Worm (Caenorhabditis elegans) whole organism, L4 larva: Measurements from ENCODE around the gene R09E10.13.

Source experiments
- D1046.2 ChIP-seq: fragments of 200-800 bp; sonication (Bioruptor generic); IDR thresholded peaks from 2 replicates; pipeline ENCODE4 v1.3.6; 2022; ENCODE audit warnings: missing genetic modification characterization, missing compliant biosample characterization
- F44E2.7 ChIP-seq: fragments of 200-800 bp; sonication (Bioruptor generic); IDR thresholded peaks from 2 replicates; pipeline ENCODE4 v2.1.2; 2022; ENCODE audit warnings: missing genetic modification characterization, missing compliant biosample characterization
- T20F7.1 ChIP-seq: fragments of 200-800 bp; sonication (Bioruptor generic); optimal IDR thresholded peaks from 2 replicates; lab custom pipeline; 2018; ENCODE audit warnings: mild to moderate bottlenecking, missing genetic modification characterization, missing compliant biosample characterization
- aha-1 ChIP-seq: fragments of 150-350 bp; peaks from one replicate; lab custom pipeline; 2014; ENCODE audit warnings: missing biosample characterization, missing genetic modification characterization
- attf-4 ChIP-seq: sonication (generic microtip); optimal IDR thresholded peaks from 3 replicates; lab custom pipeline; 2017; ENCODE audit warnings: missing biosample characterization, missing genetic modification characterization
- ceh-20 ChIP-seq: fragments of 200-800 bp; sonication (Bioruptor generic); IDR thresholded peaks from 2 replicates; pipeline ENCODE4 v1.3.6; 2022; ENCODE audit warnings: missing genetic modification reagents, missing genetic modification characterization, missing compliant biosample characterization
- cey-2 ChIP-seq: sonication (generic microtip); optimal IDR thresholded peaks from 3 replicates; lab custom pipeline; 2017; ENCODE audit warnings: missing genetic modification characterization, mild to moderate bottlenecking, missing compliant biosample characterization, antibody characterized with exemption, borderline replicate concordance; ENCODE audit not compliant: insufficient read depth
- daf-12 ChIP-seq: fragments of 150-350 bp; optimal IDR thresholded peaks from 2 replicates; lab custom pipeline; 2014; ENCODE audit warnings: missing biosample characterization, missing genetic modification reagents, missing genetic modification characterization
- daf-16 ChIP-seq, 3 experiments: sonication (generic microtip); optimal IDR thresholded peaks; 2 replicates each; lab custom pipeline; 2016 to 2017; ENCODE audit warnings: missing genetic modification characterization in 3 of 3, missing genetic modification reagents in 3 of 3, mild to moderate bottlenecking in 2 of 3, missing compliant biosample characterization in 2 of 3, missing biosample characterization in 1 of 3, moderate library complexity in 1 of 3
- daf-8 ChIP-seq: fragments of 200-800 bp; sonication (Bioruptor generic); IDR thresholded peaks from 2 replicates; pipeline ENCODE4 v1.3.6; 2022; ENCODE audit warnings: missing genetic modification characterization, missing compliant biosample characterization
- dmd-8 ChIP-seq: fragments of 200-800 bp; sonication (Bioruptor generic); IDR thresholded peaks from 2 replicates; pipeline ENCODE4 v1.3.6; 2022; ENCODE audit warnings: missing genetic modification characterization, missing compliant biosample characterization
- dpl-1 ChIP-seq: fragments of 150-350 bp; optimal IDR thresholded peaks from 2 replicates; lab custom pipeline; 2014; ENCODE audit warnings: missing biosample characterization, missing genetic modification reagents, missing genetic modification characterization
- duxl-1 ChIP-seq: sonication (generic microtip); optimal IDR thresholded peaks from 2 replicates; lab custom pipeline; 2016; ENCODE audit warnings: mild to moderate bottlenecking, missing genetic modification characterization, moderate library complexity, missing compliant biosample characterization; ENCODE audit not compliant: poor library complexity
- dve-1 ChIP-seq: sonication (generic microtip); optimal IDR thresholded peaks from 2 replicates; lab custom pipeline; 2017; ENCODE audit warnings: antibody characterized with exemption, mild to moderate bottlenecking, missing genetic modification characterization, missing compliant biosample characterization; ENCODE audit not compliant: insufficient read depth
- egl-27 ChIP-seq: sonication (generic microtip); optimal IDR thresholded peaks from 3 replicates; lab custom pipeline; 2017; ENCODE audit warnings: missing biosample characterization, missing genetic modification reagents, missing genetic modification characterization
- fos-1 ChIP-seq: fragments of 150-350 bp; optimal IDR thresholded peaks from 2 replicates; lab custom pipeline; 2014; ENCODE audit warnings: missing biosample characterization, missing genetic modification characterization
- hif-1 ChIP-seq, 2 experiments: sonication (generic microtip); optimal IDR thresholded peaks; 2 replicates each; lab custom pipeline; 2016 to 2017; ENCODE audit warnings: missing compliant biosample characterization in 2 of 2, missing genetic modification characterization in 2 of 2, missing genetic modification reagents in 2 of 2, missing genotype in 2 of 2, mild to moderate bottlenecking in 1 of 2
- hlh-11 ChIP-seq: fragments of 200-800 bp; sonication (Bioruptor generic); optimal IDR thresholded peaks from 2 replicates; lab custom pipeline; 2018; ENCODE audit warnings: mild to moderate bottlenecking, missing genetic modification characterization, missing compliant biosample characterization
- hmg-1.1 ChIP-seq: fragments of 200-800 bp; sonication (Bioruptor generic); IDR thresholded peaks from 2 replicates; pipeline ENCODE4 v1.3.6; 2022; ENCODE audit warnings: missing genetic modification reagents, missing genetic modification characterization, missing compliant biosample characterization
- lin-1 ChIP-seq: fragments of 200-800 bp; sonication (Bioruptor generic); IDR thresholded peaks from 2 replicates; pipeline ENCODE4 v1.3.6; 2022; ENCODE audit warnings: missing genetic modification reagents, missing genetic modification characterization, missing compliant biosample characterization
- lin-15B ChIP-seq: fragments of 150-350 bp; sonication (generic microtip); optimal IDR thresholded peaks from 3 replicates; lab custom pipeline; 2014; ENCODE audit warnings: missing biosample characterization, missing genetic modification characterization
- lin-38 ChIP-seq: fragments of 200-800 bp; sonication (Bioruptor generic); IDR thresholded peaks from 2 replicates; pipeline ENCODE4 v1.3.6; 2022; ENCODE audit warnings: missing genetic modification reagents, missing genetic modification characterization, missing compliant biosample characterization
- lsy-2 ChIP-seq, 2 experiments: fragments of 150-350 bp in 1 of 2; sonication (generic microtip) in 1 of 2; optimal IDR thresholded peaks; 2 replicates each; lab custom pipeline; 2014 to 2017; ENCODE audit warnings: missing biosample characterization in 2 of 2, missing genetic modification characterization in 2 of 2
- madf-5 ChIP-seq, 2 experiments: fragments of 200-800 bp; sonication (Bioruptor generic); IDR thresholded peaks; 2 replicates each; pipeline ENCODE4 v1.3.6; 2022; ENCODE audit warnings: missing compliant biosample characterization in 2 of 2, missing genetic modification characterization in 2 of 2
- mdl-1 ChIP-seq, 2 experiments: fragments of 150-350 bp in 1 of 2; sonication (generic microtip) in 1 of 2; optimal IDR thresholded peaks; 2 replicates each; lab custom pipeline; 2014 to 2017; ENCODE audit warnings: missing biosample characterization in 2 of 2, missing genetic modification characterization in 2 of 2
- mes-2 ChIP-seq: sonication (generic microtip); optimal IDR thresholded peaks from 2 replicates; lab custom pipeline; 2016; ENCODE audit warnings: missing genotype, mild to moderate bottlenecking, missing genetic modification characterization, missing compliant biosample characterization; ENCODE audit not compliant: poor library complexity, severe bottlenecking
- mxl-2 ChIP-seq: fragments of 200-800 bp; sonication (Bioruptor generic); conservative IDR thresholded peaks from 2 replicates; pipeline ENCODE4 v1.3.6; 2022; ENCODE audit warnings: missing genetic modification reagents, missing genetic modification characterization, missing compliant biosample characterization
- nhr-102 ChIP-seq: sonication (generic microtip); optimal IDR thresholded peaks from 2 replicates; lab custom pipeline; 2016; ENCODE audit warnings: mild to moderate bottlenecking, missing genetic modification characterization, moderate library complexity, missing compliant biosample characterization
- nhr-11 ChIP-seq: fragments of 150-350 bp; optimal IDR thresholded peaks from 2 replicates; lab custom pipeline; 2014; ENCODE audit warnings: missing biosample characterization, missing genetic modification characterization
- nhr-237 ChIP-seq: sonication (generic microtip); optimal IDR thresholded peaks from 2 replicates; lab custom pipeline; 2017; ENCODE audit warnings: missing biosample characterization, missing genetic modification characterization
- nhr-28 ChIP-seq: fragments of 150-350 bp; optimal IDR thresholded peaks from 2 replicates; lab custom pipeline; 2014; ENCODE audit warnings: missing biosample characterization, missing genetic modification characterization
- rbr-2 ChIP-seq: sonication (generic microtip); optimal IDR thresholded peaks from 2 replicates; lab custom pipeline; 2016; ENCODE audit warnings: missing genotype, missing genetic modification characterization, missing compliant biosample characterization
- saeg-2 ChIP-seq: fragments of 200-800 bp; sonication (Bioruptor generic); IDR thresholded peaks from 2 replicates; pipeline ENCODE4 v1.3.6; 2022; ENCODE audit warnings: missing genetic modification reagents, missing genetic modification characterization, missing compliant biosample characterization
- set-16 ChIP-seq: fragments of 200-800 bp; sonication (Bioruptor generic); IDR thresholded peaks from 2 replicates; pipeline ENCODE4 v1.3.6; 2022; ENCODE audit warnings: missing genetic modification reagents, missing genetic modification characterization, missing compliant biosample characterization
- spr-1 ChIP-seq: sonication (generic microtip); optimal IDR thresholded peaks from 2 replicates; lab custom pipeline; 2016; ENCODE audit warnings: mild to moderate bottlenecking, missing genetic modification characterization, missing compliant biosample characterization
- unc-62 ChIP-seq, 3 experiments: fragments of 150-350 bp in 1 of 3; sonication (generic microtip); optimal IDR thresholded peaks in 2 of 3; peaks in 1 of 3; 1 replicate in 1 of 3; 2 replicates in 2 of 3; lab custom pipeline; 2014 to 2017; ENCODE audit warnings: missing biosample characterization in 3 of 3, missing genetic modification characterization in 3 of 3, missing genetic modification reagents in 3 of 3, missing genotype in 1 of 3
- vab-7 ChIP-seq: fragments of 200-800 bp; sonication (Bioruptor generic); IDR thresholded peaks from 2 replicates; pipeline ENCODE4 v1.3.6; 2022; ENCODE audit warnings: missing genetic modification reagents, missing genetic modification characterization, missing compliant biosample characterization
- zag-1 ChIP-seq: fragments of 150-350 bp; optimal IDR thresholded peaks from 2 replicates; lab custom pipeline; 2014; ENCODE audit warnings: missing biosample characterization, missing genetic modification characterization
- zip-2 ChIP-seq: fragments of 150-350 bp; optimal IDR thresholded peaks from 2 replicates; lab custom pipeline; 2014; ENCODE audit warnings: missing biosample characterization, missing genetic modification characterization
- ztf-11 ChIP-seq: fragments of 150-350 bp; optimal IDR thresholded peaks from 2 replicates; lab custom pipeline; 2014; ENCODE audit warnings: missing biosample characterization, missing genetic modification characterization
- ztf-7 ChIP-seq: fragments of 150-350 bp; optimal IDR thresholded peaks from 2 replicates; lab custom pipeline; 2014; ENCODE audit warnings: missing biosample characterization, missing genetic modification characterization

R09E10.13 gene

DNA sequence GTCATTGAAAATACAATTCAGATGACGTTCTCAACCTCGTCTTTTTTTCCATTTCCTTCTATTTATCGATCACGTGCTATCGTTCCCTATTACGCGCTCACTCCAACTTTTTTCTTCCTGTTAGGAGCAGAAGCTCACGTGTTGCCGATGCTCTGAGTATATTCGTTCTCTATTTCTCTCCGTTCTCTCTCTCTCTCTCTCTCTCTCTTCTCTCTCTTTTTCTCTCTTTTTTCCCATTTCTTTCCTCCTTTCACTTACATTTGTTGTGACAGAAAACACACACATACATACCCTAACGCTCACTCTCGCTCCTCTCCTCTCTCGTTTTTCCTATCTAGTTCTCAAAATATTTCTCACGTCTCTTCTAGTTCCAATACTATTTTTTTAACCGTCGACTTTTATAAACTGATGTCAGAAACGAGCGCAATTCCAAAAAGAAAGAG lies 42.6 kb downstream of the R09E10.13 start (continued):
- TF ChIP-seq D1046.2 (GFP tag; lab: Robert Waterston, UW) (no peak), attf-4 (tag; lab: Kevin White, UChicago) (no peak), egl-27 (tag; lab: Kevin White, UChicago) (no peak), dve-1 (tag; lab: Kevin White, UChicago) (peak; percentile 95), lin-15B (no peak), ztf-11 (tag; lab: Kevin White, UChicago) (no peak), nhr-28 (peak; percentile 90), rbr-2 (peak; percentile 91), mdl-1 (tag; optimal IDR thresholded peaks at IDR 0.05; lab: Kevin White, UChicago) (peak; percentile 71 to 99), duxl-1 (tag; lab: Kevin White, UChicago) (peak; percentile 17), lsy-2 (tag; optimal IDR thresholded peaks at IDR 0.05; lab: Kevin White, UChicago) (peak; percentile 80 to 87), nhr-102 (tag; lab: Kevin White, UChicago) (peak; percentile 76), hif-1 (tag; optimal IDR thresholded peaks at IDR 0.05; lab: Kevin White, UChicago) (peak; percentile 33 to 83), mes-2 (peak; percentile 70), set-16 (GFP tag; lab: Robert Waterston, UW) (peak; percentile 90), zip-2 (tag; lab: Kevin White, UChicago) (no peak), hlh-11 (tag; lab: Kevin White, UChicago) (peak; percentile 96), cey-2 (peak; percentile 52), spr-1 (tag; lab: Kevin White, UChicago) (peak; percentile 73), F44E2.7 (GFP tag; lab: Robert Waterston, UW) (no peak), nhr-11 (peak; percentile 96), fos-1 (tag; lab: Kevin White, UChicago) (peak; percentile 16), hmg-1.1 (peak; percentile 91), daf-16 (GFP tag; optimal IDR thresholded peaks at IDR 0.05; lab: Kevin White, UChicago) (peak; percentile 48 to 65), daf-16 (tag; optimal IDR thresholded peaks at IDR 0.05; lab: Kevin White, UChicago) (peak; percentile 67), ceh-20 (peak; percentile 93), nhr-237 (tag; lab: Kevin White, UChicago) (no peak), ztf-7 (tag; lab: Kevin White, UChicago) (no peak), mxl-2 (GFP tag; lab: Robert Waterston, UW) (peak; percentile 72), daf-8 (GFP tag; lab: Robert Waterston, UW) (no peak), unc-62 (GFP tag; optimal IDR thresholded peaks at IDR 0.05 in 1 of 2; lab: Kevin White, UChicago) (peak in 1 of 2 experiments; percentile 100), unc-62 (tag; optimal IDR thresholded peaks at IDR 0.05; lab: Kevin White, UChicago) (no peak), saeg-2 (0 out of 2 replicates have a peak, but pooled peaks have one; percentile 56), vab-7 (GFP tag; lab: Robert Waterston, UW) (0 out of 2 replicates have a peak, but pooled peaks have one; percentile 39), T20F7.1 (peak; percentile 80), lin-1 (GFP tag; lab: Robert Waterston, UW) (peak; percentile 79), zag-1 (tag; lab: Kevin White, UChicago) (peak; percentile 36), madf-5 (GFP tag; IDR thresholded peaks at IDR 0.05; lab: Robert Waterston, UW) (no peak), lin-38 (GFP tag; lab: Robert Waterston, UW) (peak; percentile 56), dpl-1 (GFP tag; lab: Kevin White, UChicago) (peak; percentile 61), daf-12 (no peak), dmd-8 (GFP tag; lab: Robert Waterston, UW) (no peak)

DNA sequence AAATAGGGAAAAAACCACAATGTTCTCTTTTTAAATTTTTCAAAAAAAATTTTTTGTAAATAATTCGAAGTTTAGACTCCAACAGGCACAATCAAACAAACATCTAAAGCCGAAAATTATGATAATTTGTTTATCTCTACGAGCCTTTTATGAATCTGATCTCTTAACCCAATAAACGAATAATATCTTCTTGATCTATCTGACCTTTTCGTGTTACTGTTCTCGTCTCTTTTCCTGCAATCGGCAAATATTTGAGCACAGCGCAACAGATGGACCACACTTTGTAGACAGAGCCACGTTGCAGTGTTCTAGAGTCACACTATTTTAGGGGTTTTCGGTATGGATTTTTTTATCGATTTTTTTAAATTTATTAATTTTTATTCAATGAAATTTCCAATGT lies 43.2 kb downstream of the R09E10.13 start:
- TF ChIP-seq duxl-1 (tag; lab: Kevin White, UChicago) (no peak), aha-1 (tag; lab: Kevin White, UChicago) (peak; percentile 6)
